Worm (Caenorhabditis elegans) whole organism, L3 larva: ENCODE measurements around the gene Y54G2A.77.

Experiments used
- ama-1 ChIP-seq: fragments of 150-350 bp; optimal IDR thresholded peaks from 2 replicates; lab custom pipeline; 2018
- ceh-16 ChIP-seq: sonication (generic microtip); optimal IDR thresholded peaks from 2 replicates; lab custom pipeline; 2017; ENCODE audit warnings: missing biosample characterization, missing genetic modification characterization
- egl-27 ChIP-seq: sonication (generic microtip); optimal IDR thresholded peaks from 4 replicates; lab custom pipeline; 2017; ENCODE audit warnings: missing biosample characterization, missing genetic modification reagents, missing genetic modification characterization
- jun-1 ChIP-seq: fragments of 150-350 bp; optimal IDR thresholded peaks from 2 replicates; lab custom pipeline; 2014; ENCODE audit warnings: missing biosample characterization, missing genetic modification reagents, missing genetic modification characterization
- mdl-1 ChIP-seq: fragments of 150-350 bp; optimal IDR thresholded peaks from 2 replicates; lab custom pipeline; 2014; ENCODE audit warnings: missing biosample characterization, missing genetic modification characterization
- nhr-11 ChIP-seq: fragments of 150-350 bp; optimal IDR thresholded peaks from 2 replicates; lab custom pipeline; 2014; ENCODE audit warnings: missing biosample characterization, missing genetic modification characterization
- nhr-12 ChIP-seq: fragments of 150-350 bp; optimal IDR thresholded peaks from 2 replicates; lab custom pipeline; 2014; ENCODE audit warnings: missing biosample characterization, missing genetic modification characterization
- nhr-28 ChIP-seq: fragments of 150-350 bp; optimal IDR thresholded peaks from 2 replicates; lab custom pipeline; 2014; ENCODE audit warnings: missing biosample characterization, missing genetic modification characterization
- nhr-43 ChIP-seq: sonication (generic microtip); optimal IDR thresholded peaks from 2 replicates; lab custom pipeline; 2016; ENCODE audit warnings: mild to moderate bottlenecking, missing genetic modification characterization, missing compliant biosample characterization; ENCODE audit not compliant: poor library complexity, severe bottlenecking
- nhr-67 ChIP-seq: fragments of 150-350 bp; optimal IDR thresholded peaks from 2 replicates; lab custom pipeline; 2014; ENCODE audit warnings: missing biosample characterization, missing genetic modification characterization
- nhr-77 ChIP-seq: fragments of 150-350 bp; optimal IDR thresholded peaks from 2 replicates; lab custom pipeline; 2014; ENCODE audit warnings: missing biosample characterization, missing genetic modification characterization
- pqm-1 ChIP-seq: fragments of 150-350 bp; optimal IDR thresholded peaks from 2 replicates; lab custom pipeline; 2017; ENCODE audit warnings: missing biosample characterization, missing genetic modification characterization, inconsistent platforms
- zag-1 ChIP-seq: fragments of 150-350 bp; optimal IDR thresholded peaks from 2 replicates; lab custom pipeline; 2014; ENCODE audit warnings: missing biosample characterization, missing genetic modification characterization
- ztf-11 ChIP-seq: fragments of 150-350 bp; optimal IDR thresholded peaks from 2 replicates; lab custom pipeline; 2014; ENCODE audit warnings: missing biosample characterization, missing genetic modification characterization

DNA sequence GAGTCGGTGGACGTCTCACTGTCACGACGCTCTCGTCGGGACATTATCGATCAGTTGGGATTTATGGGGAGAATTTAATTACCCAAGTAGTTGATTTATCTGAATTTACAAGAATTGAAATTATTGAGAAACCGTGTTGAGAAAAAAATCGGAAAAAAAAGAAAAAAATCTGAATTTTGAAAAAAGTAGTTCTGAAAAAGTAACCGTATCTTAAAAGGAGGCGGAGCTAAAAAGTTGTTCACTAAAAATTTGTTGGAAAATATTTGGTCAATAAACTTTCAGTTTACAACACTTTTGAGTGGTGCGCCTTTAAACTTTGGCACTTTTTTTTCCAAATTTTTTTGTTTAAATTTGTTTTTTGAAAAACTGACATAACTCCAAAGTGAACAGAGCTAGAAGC, 9.2 kb downstream of the Y54G2A.77 start, which contains the start of gene Y54G2A.11:
- no peak for TF ChIP-seq nhr-77
- no peak for TF ChIP-seq ceh-16 (tag; lab: Kevin White, UChicago)
- TF ChIP-seq ztf-11 (tag; lab: Kevin White, UChicago): no peak
- TF ChIP-seq jun-1 (tag; lab: Kevin White, UChicago): no peak
- no peak for TF ChIP-seq nhr-12
- TF ChIP-seq nhr-67: no peak
- no peak for TF ChIP-seq ama-1 (lab: Kevin White, UChicago)
- TF ChIP-seq nhr-43 (tag; lab: Kevin White, UChicago): no peak
- TF ChIP-seq zag-1 (tag; lab: Kevin White, UChicago): no peak
- no peak for TF ChIP-seq nhr-11 (tag; lab: Kevin White, UChicago)
- TF ChIP-seq nhr-28 (tag; lab: Kevin White, UChicago): no peak
- TF ChIP-seq egl-27 (tag; lab: Kevin White, UChicago): no peak
- TF ChIP-seq pqm-1 (tag; lab: Kevin White, UChicago): no peak
- TF ChIP-seq mdl-1: no peak
